Worm (Caenorhabditis elegans): ENCODE data around the gene srj-24.
A peak's percentile ranks its signal among the peaks of the same experiment; 100 is the strongest.

Gene srj-24

DNA sequence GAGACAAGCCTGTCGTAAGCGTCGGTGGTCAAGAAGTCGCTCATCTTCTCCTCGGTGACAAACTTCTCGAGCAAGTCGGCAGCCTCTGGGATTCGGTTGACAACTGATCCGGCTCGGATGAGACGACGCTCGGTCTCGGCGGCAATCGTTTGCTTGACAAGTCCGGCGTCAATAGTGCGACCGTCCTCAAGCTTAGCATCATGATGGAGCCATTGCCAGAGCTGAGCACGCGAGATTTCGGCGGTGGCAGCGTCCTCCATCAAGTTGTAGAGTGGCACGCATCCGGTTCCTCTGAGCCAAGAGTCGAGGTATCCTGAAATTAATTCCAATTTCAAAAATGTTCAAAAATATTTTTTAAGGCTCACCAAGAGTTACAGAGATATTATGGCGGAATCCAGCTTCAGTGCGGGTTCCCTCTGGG is 14.2 kb downstream of the srj-24 start:
- TF ChIP-seq skn-1 (tag; optimal IDR thresholded peaks at IDR 0.05) (peak; percentile 8), nhr-12 (tag; optimal IDR thresholded peaks at IDR 0.05) (no peak), ama-1 (optimal IDR thresholded peaks at IDR 0.05) (peak; percentile 97), elt-1 (tag; optimal IDR thresholded peaks at IDR 0.05) (no peak), jun-1 (tag; optimal IDR thresholded peaks at IDR 0.05) (no peak), ztf-4 (tag; optimal IDR thresholded peaks at IDR 0.05) (no peak), sea-2 (GFP tag; optimal IDR thresholded peaks at IDR 0.05) (no peak), hmg-11 (tag; optimal IDR thresholded peaks at IDR 0.05) (no peak), lin-15B (tag; optimal IDR thresholded peaks at IDR 0.05) (no peak)

DNA sequence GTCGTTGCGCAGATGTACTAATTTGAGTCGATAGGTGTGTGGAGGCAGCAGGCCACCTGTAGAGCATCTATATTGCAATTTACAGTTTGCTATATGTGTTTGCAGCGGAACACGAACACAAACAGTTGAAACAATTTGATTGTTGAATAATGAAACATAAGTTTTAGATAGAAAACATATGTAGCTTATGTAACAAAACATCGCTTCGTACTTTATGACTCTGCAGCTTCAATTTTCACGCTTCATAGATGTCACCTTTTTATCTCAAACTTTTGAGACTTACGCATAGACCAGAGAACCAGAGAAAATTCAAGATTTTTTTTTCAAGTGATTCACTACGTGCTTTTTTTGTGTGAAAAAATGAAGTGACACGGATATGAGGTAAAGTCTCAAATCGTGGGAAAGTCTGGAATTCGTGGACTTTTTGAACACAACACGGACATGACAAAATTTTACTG is 14.7 kb downstream of the srj-24 start, which contains the start of gene fbxb-72:
fbxb-72 (minus strand) TSS at position 58 of the 458 bp plus-strand sequence.
- TF ChIP-seq ztf-4 (tag; optimal IDR thresholded peaks at IDR 0.05) (peak; percentile 66), R02D3.7 (tag; optimal IDR thresholded peaks at IDR 0.05) (peak; percentile 24), unc-62 (GFP tag; optimal IDR thresholded peaks at IDR 0.05) (no peak), nhr-43 (tag; optimal IDR thresholded peaks at IDR 0.05; ENCODE audit: poor library complexity, severe bottlenecking) (peak; percentile 97), nfya-1 (tag; optimal IDR thresholded peaks at IDR 0.05; ENCODE audit: insufficient read depth) (peak; percentile 68), elt-1 (tag; optimal IDR thresholded peaks at IDR 0.05) (no peak), aly-2 (tag; optimal IDR thresholded peaks at IDR 0.05) (peak; percentile 93), nhr-67 (tag; optimal IDR thresholded peaks at IDR 0.05) (peak; percentile 14), nhr-11 (tag; optimal IDR thresholded peaks at IDR 0.05) (peak; percentile 2), skn-1 (tag; optimal IDR thresholded peaks at IDR 0.05) (peak; percentile 94), lin-15B (tag; optimal IDR thresholded peaks at IDR 0.05) (no peak), elt-3 (tag; optimal IDR thresholded peaks at IDR 0.05) (peak in 1 of 3 experiments; percentile 4), pha-4 (tag; optimal IDR thresholded peaks at IDR 0.05) (peak; percentile 55), nhr-28 (tag; optimal IDR thresholded peaks at IDR 0.05) (peak; percentile 36), nhr-25 (tag; optimal IDR thresholded peaks at IDR 0.05) (peak; percentile 3), unc-39 (tag; optimal IDR thresholded peaks at IDR 0.05) (no peak), ceh-28 (tag; optimal IDR thresholded peaks at IDR 0.05) (no peak), nhr-23 (tag; optimal IDR thresholded peaks at IDR 0.05) (peak; percentile 78), ztf-11 (tag; optimal IDR thresholded peaks at IDR 0.05) (no peak), tbx-2 (tag; optimal IDR thresholded peaks at IDR 0.05) (peak; percentile 85), mml-1 (tag; optimal IDR thresholded peaks at IDR 0.05) (no peak), nhr-12 (tag; optimal IDR thresholded peaks at IDR 0.05) (no peak), lin-39 (tag; optimal IDR thresholded peaks at IDR 0.05) (peak; percentile 37), zag-1 (tag; optimal IDR thresholded peaks at IDR 0.05) (no peak), snpc-4 (tag; optimal IDR thresholded peaks at IDR 0.05) (no peak), pqm-1 (tag; optimal IDR thresholded peaks at IDR 0.05) (peak; percentile 94), fkh-2 (tag; optimal IDR thresholded peaks at IDR 0.05) (no peak), jun-1 (tag; optimal IDR thresholded peaks at IDR 0.05) (peak; percentile 59), mdl-1 (tag; optimal IDR thresholded peaks at IDR 0.05) (no peak), elt-2 (tag; optimal IDR thresholded peaks at IDR 0.05) (peak; percentile 76), ama-1 (optimal IDR thresholded peaks at IDR 0.05) (peak; percentile 99), ceh-82 (tag; optimal IDR thresholded peaks at IDR 0.05) (no peak), hmg-11 (tag; optimal IDR thresholded peaks at IDR 0.05) (no peak), nhr-77 (tag; optimal IDR thresholded peaks at IDR 0.05) (peak; percentile 51), daf-12 (tag; optimal IDR thresholded peaks at IDR 0.05) (no peak), ceh-9 (tag; optimal IDR thresholded peaks at IDR 0.05) (no peak), fkh-10 (GFP tag; optimal IDR thresholded peaks at IDR 0.05) (no peak), lsy-12 (tag; optimal IDR thresholded peaks at IDR 0.05) (peak; percentile 49), ceh-16 (tag; optimal IDR thresholded peaks at IDR 0.05) (no peak), egl-27 (tag; optimal IDR thresholded peaks at IDR 0.05) (no peak), fos-1 (tag; optimal IDR thresholded peaks at IDR 0.05) (no peak), egl-5 (tag; optimal IDR thresholded peaks at IDR 0.05) (no peak), ZK546.5 (tag; optimal IDR thresholded peaks at IDR 0.05) (no peak), sea-2 (GFP tag; optimal IDR thresholded peaks at IDR 0.05) (no peak), nhr-76 (tag; optimal IDR thresholded peaks at IDR 0.05) (peak; percentile 43), eor-1 (tag; optimal IDR thresholded peaks at IDR 0.05) (no peak), nhr-237 (tag; optimal IDR thresholded peaks at IDR 0.05) (no peak)

Data from whole organism, L3 larva.